Worm (Caenorhabditis elegans) whole organism, mixed stage, embryonic: Measurements from ENCODE around the gene str-37.

Source experiments
- M03D4.4 ChIP-seq: sonication (generic microtip); optimal IDR thresholded peaks from 2 replicates; lab custom pipeline; 2017; ENCODE audit warnings: mild to moderate bottlenecking, missing genetic modification characterization, missing compliant biosample characterization
- blmp-1 ChIP-seq: fragments of 150-350 bp; optimal IDR thresholded peaks from 2 replicates; lab custom pipeline; 2014; ENCODE audit warnings: missing biosample characterization, missing genetic modification characterization
- ceh-39 ChIP-seq: fragments of 150-350 bp; optimal IDR thresholded peaks from 2 replicates; lab custom pipeline; 2014; ENCODE audit warnings: missing biosample characterization, missing genetic modification characterization
- ceh-43 ChIP-seq: fragments of 200-800 bp; sonication (Bioruptor generic); optimal IDR thresholded peaks from 2 replicates; lab custom pipeline; 2018; ENCODE audit warnings: mild to moderate bottlenecking, missing genetic modification characterization, moderate library complexity, missing compliant biosample characterization
- ces-1 ChIP-seq: fragments of 150-350 bp; optimal IDR thresholded peaks from 2 replicates; lab custom pipeline; 2014; ENCODE audit warnings: missing biosample characterization, missing genetic modification reagents, missing genetic modification characterization
- cnd-1 ChIP-seq: fragments of 200-800 bp; sonication (Bioruptor generic); optimal IDR thresholded peaks from 2 replicates; lab custom pipeline; 2018; ENCODE audit warnings: mild to moderate bottlenecking, missing genetic modification characterization, missing compliant biosample characterization
- drap-1 ChIP-seq: fragments of 200-800 bp; sonication (Bioruptor generic); optimal IDR thresholded peaks from 3 replicates; lab custom pipeline; 2018; ENCODE audit warnings: mild to moderate bottlenecking, missing genetic modification characterization, missing compliant biosample characterization
- elt-1 ChIP-seq: sonication (generic microtip); optimal IDR thresholded peaks from 2 replicates; lab custom pipeline; 2017; ENCODE audit warnings: missing genetic modification characterization, mild to moderate bottlenecking, missing compliant biosample characterization, antibody characterized with exemption, moderate library complexity, borderline replicate concordance; ENCODE audit not compliant: insufficient read depth
- elt-3 ChIP-seq: fragments of 150-350 bp; optimal IDR thresholded peaks from 2 replicates; lab custom pipeline; 2014; ENCODE audit warnings: missing biosample characterization, missing genetic modification characterization
- flh-1 ChIP-seq: fragments of 200-800 bp; sonication (Bioruptor generic); optimal IDR thresholded peaks from 2 replicates; lab custom pipeline; 2018; ENCODE audit warnings: mild to moderate bottlenecking, missing genetic modification characterization, moderate library complexity, missing compliant biosample characterization
- ham-2 ChIP-seq: fragments of 200-800 bp; sonication (Bioruptor generic); optimal IDR thresholded peaks from 2 replicates; lab custom pipeline; 2018; ENCODE audit warnings: mild to moderate bottlenecking, missing genetic modification characterization, missing compliant biosample characterization
- hlh-1 ChIP-seq: fragments of 150-350 bp; optimal IDR thresholded peaks from 2 replicates; lab custom pipeline; 2014; ENCODE audit warnings: missing biosample characterization, missing genetic modification reagents, missing genetic modification characterization
- lin-13 ChIP-seq: fragments of 150-350 bp; optimal IDR thresholded peaks from 2 replicates; lab custom pipeline; 2014; ENCODE audit warnings: missing biosample characterization, missing genetic modification characterization
- lsy-2 ChIP-seq: fragments of 150-350 bp; optimal IDR thresholded peaks from 2 replicates; lab custom pipeline; 2014; ENCODE audit warnings: missing biosample characterization, missing genetic modification characterization
- mab-5 ChIP-seq: fragments of 150-350 bp; optimal IDR thresholded peaks from 2 replicates; lab custom pipeline; 2014; ENCODE audit warnings: missing biosample characterization, missing genetic modification characterization
- mep-1 ChIP-seq: fragments of 150-350 bp; optimal IDR thresholded peaks from 2 replicates; lab custom pipeline; 2017; ENCODE audit warnings: missing biosample characterization, missing genetic modification reagents, missing genetic modification characterization, inconsistent platforms
- mls-2 ChIP-seq: sonication (generic microtip); optimal IDR thresholded peaks from 2 replicates; lab custom pipeline; 2016; ENCODE audit warnings: mild to moderate bottlenecking, missing genetic modification characterization, moderate library complexity, missing compliant biosample characterization
- nhr-2 ChIP-seq: fragments of 150-350 bp; optimal IDR thresholded peaks from 2 replicates; lab custom pipeline; 2014; ENCODE audit warnings: missing biosample characterization, missing genetic modification characterization
- nhr-28 ChIP-seq: fragments of 150-350 bp; optimal IDR thresholded peaks from 2 replicates; lab custom pipeline; 2014; ENCODE audit warnings: missing biosample characterization, missing genetic modification characterization
- nhr-76 ChIP-seq: sonication (generic microtip); optimal IDR thresholded peaks from 2 replicates; lab custom pipeline; 2017; ENCODE audit warnings: missing biosample characterization, missing genetic modification characterization
- pha-4 ChIP-seq: fragments of 150-350 bp; optimal IDR thresholded peaks from 2 replicates; lab custom pipeline; 2018; ENCODE audit warnings: missing biosample characterization, missing genetic modification reagents, missing genetic modification characterization
- sem-2 ChIP-seq: fragments of 200-800 bp; sonication (Bioruptor generic); optimal IDR thresholded peaks from 2 replicates; lab custom pipeline; 2018; ENCODE audit warnings: mild to moderate bottlenecking, missing genetic modification characterization, missing compliant biosample characterization
- snpc-4 ChIP-seq: fragments of 150-350 bp; optimal IDR thresholded peaks from 2 replicates; lab custom pipeline; 2014; ENCODE audit warnings: missing biosample characterization, missing genetic modification characterization
- sptf-1 ChIP-seq: sonication (generic microtip); optimal IDR thresholded peaks from 2 replicates; lab custom pipeline; 2017; ENCODE audit warnings: mild to moderate bottlenecking, missing genetic modification characterization, moderate library complexity, missing compliant biosample characterization
- tbx-8 ChIP-seq: fragments of 200-800 bp; sonication (Bioruptor generic); optimal IDR thresholded peaks from 2 replicates; lab custom pipeline; 2018; ENCODE audit warnings: mild to moderate bottlenecking, missing genetic modification characterization, moderate library complexity, missing compliant biosample characterization
- unc-62 ChIP-seq: fragments of 150-350 bp; optimal IDR thresholded peaks from 2 replicates; lab custom pipeline; 2014; ENCODE audit warnings: missing biosample characterization, missing genetic modification reagents, missing genetic modification characterization
- zip-8 ChIP-seq: fragments of 150-350 bp; optimal IDR thresholded peaks from 2 replicates; lab custom pipeline; 2014; ENCODE audit warnings: missing biosample characterization, missing genetic modification characterization
- ztf-11 ChIP-seq: fragments of 150-350 bp; optimal IDR thresholded peaks from 2 replicates; lab custom pipeline; 2014; ENCODE audit warnings: missing biosample characterization, missing genetic modification characterization

Gene str-37

DNA sequence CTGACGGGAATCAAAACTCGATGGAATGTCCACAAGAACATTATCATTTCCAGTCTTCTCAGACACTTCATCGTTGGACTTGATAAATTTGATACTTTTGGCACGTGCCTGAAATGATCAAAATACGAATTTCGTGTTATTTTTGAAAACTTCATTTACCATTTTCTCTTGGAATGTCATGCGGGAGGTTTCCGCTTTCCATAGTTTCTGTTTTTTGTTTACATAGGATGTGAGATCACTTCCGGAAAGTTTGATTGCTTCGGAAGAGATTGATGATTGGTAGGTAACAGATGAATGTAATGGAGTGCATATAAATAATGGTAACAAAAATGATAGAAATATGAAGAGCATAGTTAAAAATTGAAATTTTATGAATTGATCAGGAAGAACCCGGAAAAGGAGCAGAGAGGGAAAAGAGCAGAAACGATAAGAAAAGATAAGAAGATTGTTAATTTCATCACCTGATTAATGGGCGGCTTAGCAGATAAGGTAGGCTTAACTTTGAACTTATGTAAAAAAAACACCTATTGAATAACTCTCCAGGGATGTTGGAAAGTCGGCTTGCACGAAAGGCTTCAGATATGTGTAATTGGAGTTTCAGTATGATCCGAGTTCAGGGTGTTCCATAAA lies 30.2 kb downstream of the str-37 start, which contains the start of gene F32H5.1:
Gene F32H5.1, minus strand, starts transcription at position 386 of the 630 bp plus-strand sequence.
- TF ChIP-seq pha-4 (tag; lab: Kevin White, UChicago) (no peak), M03D4.4 (no peak), tbx-8 (no peak), elt-3 (no peak), blmp-1 (tag; lab: Kevin White, UChicago) (no peak), ces-1 (no peak)

DNA sequence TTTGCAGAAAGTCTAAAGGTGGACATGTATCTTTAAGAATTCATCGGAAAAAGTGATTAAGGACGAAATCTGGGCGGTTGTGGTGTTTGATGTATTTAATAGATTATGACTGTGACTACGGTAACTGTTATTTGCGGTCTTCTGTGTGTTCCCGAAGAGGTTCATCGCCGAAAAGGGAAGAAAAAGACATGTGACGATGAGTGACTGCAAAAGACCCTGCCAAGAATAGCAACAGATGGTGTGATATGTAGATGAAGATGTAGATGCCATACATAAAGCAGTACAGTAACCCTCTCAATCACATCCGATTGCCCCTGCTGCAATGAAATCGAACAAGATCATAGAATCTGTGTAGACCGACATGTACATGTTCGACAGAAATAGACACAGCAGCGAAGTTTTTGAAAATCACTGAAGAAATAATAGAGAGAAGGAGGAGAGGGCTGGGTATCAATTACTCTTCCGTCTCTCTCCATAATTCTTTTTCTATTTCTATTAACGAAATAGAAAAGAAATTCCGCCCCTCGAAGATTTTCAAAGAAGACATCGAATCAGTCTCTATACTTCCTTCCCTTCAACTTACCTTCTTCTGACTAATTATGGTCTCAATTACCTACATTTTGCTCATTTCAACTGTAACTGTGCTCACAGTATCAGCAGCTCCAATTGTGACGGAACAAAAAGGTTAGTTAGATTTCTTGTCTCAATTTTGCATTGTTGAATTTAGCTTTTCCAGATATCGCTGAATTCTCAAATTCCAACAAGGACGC lies 31.4 kb downstream of the str-37 start, which contains the start of gene F32H5.3:
Gene F32H5.3, plus strand, starts transcription at position 513 of the 770 bp plus-strand sequence.
- no peak for TF ChIP-seq elt-3
- TF ChIP-seq pha-4 (tag; lab: Kevin White, UChicago): no peak

DNA sequence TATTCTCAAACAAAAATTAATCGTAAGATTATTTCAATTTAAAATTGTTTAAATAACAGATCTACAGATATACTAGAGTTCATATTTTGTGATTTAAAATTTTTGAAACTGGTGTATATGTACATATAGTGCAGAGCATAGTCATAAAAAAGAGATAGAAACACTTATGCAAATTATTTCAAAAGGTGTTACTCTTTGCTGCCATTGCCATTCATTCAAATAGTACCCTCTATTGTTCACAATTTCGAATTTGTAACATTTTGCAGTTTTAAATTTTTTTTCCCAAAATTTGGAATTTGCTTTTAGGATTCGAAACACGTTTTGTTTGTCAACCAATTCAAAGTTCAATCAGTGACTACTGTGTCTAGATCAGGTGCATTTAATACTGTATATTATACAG lies 32.7 kb downstream of the str-37 start, which contains the start of gene F32H5.4:
Gene F32H5.4, plus strand, starts transcription at position 301 of the 400 bp plus-strand sequence.
- no peak for TF ChIP-seq elt-3
- no peak for TF ChIP-seq M03D4.4
- no peak for TF ChIP-seq nhr-76 (tag; lab: Kevin White, UChicago)
- no peak for TF ChIP-seq drap-1 (GFP tag; lab: Kevin White, UChicago)
- no peak for TF ChIP-seq ham-2 (GFP tag; lab: Kevin White, UChicago)

DNA sequence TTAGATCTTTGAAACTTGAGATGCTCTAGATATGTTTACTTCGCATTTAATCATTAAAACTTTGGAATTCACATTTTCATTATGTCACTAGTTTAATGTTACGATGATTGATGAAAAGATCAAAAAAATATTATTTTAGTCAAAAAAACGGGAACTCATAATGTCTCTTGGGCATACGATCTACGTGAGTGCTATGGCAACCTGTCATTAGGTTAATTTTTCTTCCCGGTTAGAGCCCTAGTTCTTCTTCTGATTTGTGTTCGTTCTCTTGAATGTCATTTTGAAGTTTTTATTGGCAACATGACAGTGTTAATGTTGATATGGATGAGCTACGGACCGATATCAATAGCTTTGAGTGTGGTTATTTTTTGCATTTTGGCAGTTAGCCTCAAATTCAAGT lies 35.9 kb downstream of the str-37 start, which contains the start of gene srg-46:
Gene srg-46, plus strand, starts transcription at position 301 of the 400 bp plus-strand sequence.
- TF ChIP-seq pha-4 (tag; lab: Kevin White, UChicago) (no peak), tbx-8 (no peak), M03D4.4 (no peak), hlh-1 (tag; lab: Kevin White, UChicago) (no peak), nhr-2 (tag; lab: Kevin White, UChicago) (no peak), elt-3 (no peak), ham-2 (GFP tag; lab: Kevin White, UChicago) (no peak), flh-1 (no peak), mls-2 (tag; lab: Kevin White, UChicago) (no peak), ceh-39 (tag; lab: Kevin White, UChicago) (no peak)

DNA sequence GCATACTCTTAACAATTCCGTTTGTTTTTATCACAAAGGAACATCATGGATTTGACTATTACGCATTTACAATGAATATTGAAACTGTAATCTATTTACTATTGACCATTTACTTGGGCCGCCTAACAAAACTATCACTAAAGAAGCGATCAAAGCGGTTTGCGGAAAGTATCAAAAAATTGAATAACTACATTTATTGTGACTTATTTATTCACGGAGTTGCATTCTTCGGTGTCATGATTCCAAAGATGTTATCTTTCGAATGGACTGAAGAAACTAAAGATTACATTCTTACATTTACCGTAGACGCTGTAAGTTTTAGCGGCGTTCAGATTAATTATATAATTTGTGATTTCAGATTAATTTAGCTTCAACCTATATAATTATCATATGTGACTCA lies 36.7 kb downstream of the str-37 start:
- TF ChIP-seq lin-13 (tag; lab: Kevin White, UChicago): no peak
- TF ChIP-seq sptf-1: no peak
- TF ChIP-seq cnd-1: no peak
- TF ChIP-seq pha-4 (tag; lab: Kevin White, UChicago): no peak
- no peak for TF ChIP-seq drap-1 (GFP tag; lab: Kevin White, UChicago)
- no peak for TF ChIP-seq nhr-28 (tag; lab: Kevin White, UChicago)
- no peak for TF ChIP-seq M03D4.4
- TF ChIP-seq ceh-39 (tag; lab: Kevin White, UChicago): no peak
- TF ChIP-seq, all 35 proteins: peak for 0

DNA sequence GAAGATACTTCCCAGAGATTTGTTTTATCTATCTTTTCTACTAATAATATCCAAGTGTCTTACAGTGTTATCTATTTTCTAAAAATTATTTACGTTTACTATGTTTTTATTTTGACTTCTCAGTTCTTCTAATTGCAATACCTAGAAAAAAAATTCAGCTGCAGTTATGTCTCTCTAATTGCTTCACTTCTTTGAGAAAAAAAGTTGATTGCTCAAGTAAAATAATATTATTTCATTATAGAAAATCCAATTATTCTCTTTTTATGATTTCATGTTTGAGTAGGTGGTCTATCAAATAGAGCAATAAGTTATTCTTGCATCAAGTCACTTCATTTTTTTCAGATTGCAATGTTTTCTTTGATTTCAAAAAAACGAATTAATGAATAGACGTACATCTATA lies 38.9 kb downstream of the str-37 start:
- TF ChIP-seq tbx-8: no peak
- TF ChIP-seq lsy-2 (tag; lab: Kevin White, UChicago): no peak
- no peak for TF ChIP-seq snpc-4 (tag; lab: Kevin White, UChicago)
- no peak for TF ChIP-seq mab-5 (tag; lab: Kevin White, UChicago)
- no peak for TF ChIP-seq sem-2
- TF ChIP-seq blmp-1 (tag; lab: Kevin White, UChicago): no peak
- no peak for TF ChIP-seq elt-1 (tag; lab: Kevin White, UChicago)
- no peak for TF ChIP-seq mep-1
- no peak for TF ChIP-seq cnd-1
- no peak for TF ChIP-seq ham-2 (GFP tag; lab: Kevin White, UChicago)
- no peak for TF ChIP-seq ztf-11 (tag; lab: Kevin White, UChicago)
- no peak for TF ChIP-seq nhr-76 (tag; lab: Kevin White, UChicago)
- no peak for TF ChIP-seq ces-1
- TF ChIP-seq nhr-2 (tag; lab: Kevin White, UChicago): no peak
- no peak for TF ChIP-seq unc-62 (GFP tag; lab: Kevin White, UChicago)
- TF ChIP-seq pha-4 (tag; lab: Kevin White, UChicago): no peak
- TF ChIP-seq ceh-43 (GFP tag; lab: Kevin White, UChicago): no peak
- TF ChIP-seq zip-8 (tag; lab: Kevin White, UChicago): no peak
